Fruit fly (Drosophila melanogaster): ENCODE data around the gene CG42590.

CG42590 gene

DNA sequence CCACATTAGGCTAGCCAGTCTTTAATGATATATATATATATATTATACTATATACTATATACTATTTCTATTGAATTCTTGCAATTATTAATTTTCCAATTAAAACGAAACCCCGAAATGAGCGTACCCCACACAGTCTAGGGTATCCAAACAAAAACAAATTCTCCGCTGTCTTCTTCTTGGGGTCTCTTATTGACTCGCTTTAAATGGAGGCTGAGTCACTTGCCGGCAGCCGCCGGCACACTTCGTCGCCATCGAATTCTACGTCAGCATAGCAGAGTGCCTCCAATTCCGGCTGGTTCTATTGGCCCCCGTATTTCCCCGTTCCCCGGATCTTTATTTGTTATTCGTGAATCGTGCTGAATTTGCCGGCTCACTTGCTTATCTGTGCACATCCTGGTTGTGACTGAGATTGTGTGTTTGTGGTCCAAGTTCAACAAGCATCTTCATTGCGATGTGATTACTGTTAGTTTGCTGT, 25.6 kb upstream of the CG42590 start (continued):
- TF ChIP-seq ind (GFP tag; optimal IDR thresholded peaks at IDR 0.05) (no peak), CG17612 (GFP tag; IDR thresholded peaks at IDR 0.05) (no peak), CG5953 (GFP tag; IDR thresholded peaks at IDR 0.05) (no peak), Sry-β (GFP tag; optimal IDR thresholded peaks at IDR 0.05) (no peak), Ravus (GFP tag; IDR thresholded peaks at IDR 0.05) (no peak), CG3847 (GFP tag; IDR thresholded peaks at IDR 0.05) (no peak), CG11696 (GFP tag; IDR thresholded peaks at IDR 0.05) (no peak), her (GFP tag; optimal IDR thresholded peaks at IDR 0.05) (no peak), CG12769 (tag; optimal IDR thresholded peaks at IDR 0.05) (peak; percentile 26), stc (GFP tag; IDR thresholded peaks at IDR 0.05) (0 out of 2 replicates have a peak, but pooled peaks have one; percentile 26), Drgx (GFP tag; IDR thresholded peaks at IDR 0.05) (no peak), Ada2b (GFP tag; IDR thresholded peaks at IDR 0.05) (no peak), CG13894 (tag; optimal IDR thresholded peaks at IDR 0.05) (peak; percentile 73), Gug (GFP tag; IDR thresholded peaks at IDR 0.05) (no peak), CG11695 (GFP tag; IDR thresholded peaks at IDR 0.05) (peak; percentile 20; the same call in 1 of the 3 replicates), fu2 (GFP tag; optimal IDR thresholded peaks at IDR 0.05) (no peak), slou (GFP tag; optimal IDR thresholded peaks at IDR 0.05) (no peak), Rfx (GFP tag; IDR thresholded peaks at IDR 0.05) (peak; percentile 33; the same call in 1 of the 2 replicates), Neu2 (GFP tag; optimal IDR thresholded peaks at IDR 0.05; ENCODE audit: borderline replicate concordance) (no peak), Eip74EF (GFP tag; optimal IDR thresholded peaks at IDR 0.05) (peak in 1 of 2 experiments; percentile 1), hbn (GFP tag; IDR thresholded peaks at IDR 0.05; ENCODE audit: partially characterized antibody) (no peak), C15 (GFP tag; IDR thresholded peaks at IDR 0.05) (no peak), CG7556 (GFP tag; optimal IDR thresholded peaks at IDR 0.05) (peak; percentile 20), da (GFP tag; optimal IDR thresholded peaks at IDR 0.05) (no peak), HmgD (GFP tag; optimal IDR thresholded peaks at IDR 0.05) (no peak), CG4730 (GFP tag; IDR thresholded peaks at IDR 0.05) (no peak), CG34422 (GFP tag; IDR thresholded peaks at IDR 0.05) (peak; percentile 41; the same call in 1 of the 3 replicates), tin (GFP tag; optimal IDR thresholded peaks at IDR 0.05) (no peak), abd-A (tag; optimal IDR thresholded peaks at IDR 0.05) (peak; percentile 18), HLHmδ (GFP tag; optimal IDR thresholded peaks at IDR 0.05) (no peak), jigr1 (GFP tag; IDR thresholded peaks at IDR 0.05) (no peak), unpg (GFP tag; optimal IDR thresholded peaks at IDR 0.05) (peak; percentile 35), CG6654 (GFP tag; optimal IDR thresholded peaks at IDR 0.05) (no peak), CG9727 (GFP tag; optimal IDR thresholded peaks at IDR 0.05) (peak; percentile 25), Dref (GFP tag; IDR thresholded peaks at IDR 0.05) (no peak), D19B (GFP tag; optimal IDR thresholded peaks at IDR 0.05) (peak; percentile 78), CkIIα-i1 (GFP tag; IDR thresholded peaks at IDR 0.05) (no peak), CG10565 (GFP tag; optimal IDR thresholded peaks at IDR 0.05) (no peak), Gsc (GFP tag; IDR thresholded peaks at IDR 0.05) (no peak)

DNA sequence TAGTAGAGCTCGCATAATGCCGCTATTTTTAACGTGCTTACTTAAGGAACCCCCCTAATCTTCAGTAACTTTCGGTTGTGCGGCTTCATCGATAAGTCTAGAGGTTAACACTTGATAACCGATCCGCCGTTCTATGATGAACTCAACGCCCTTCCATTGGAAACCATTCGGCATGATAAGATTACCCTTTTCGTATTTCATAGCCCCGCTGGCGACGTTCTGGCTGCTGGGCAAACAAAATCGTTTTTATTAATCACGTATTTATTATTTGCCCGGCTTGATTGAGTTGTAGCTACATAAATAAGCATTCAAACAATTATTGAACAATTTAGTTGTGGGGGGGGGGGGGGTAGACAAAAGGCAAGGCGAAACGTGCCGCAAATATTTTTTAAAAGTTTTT, 24.5 kb upstream of the CG42590 start:
- peak; percentile 90 for TF ChIP-seq sd (tag; optimal IDR thresholded peaks at IDR 0.05)
- TF ChIP-seq jing (GFP tag; optimal IDR thresholded peaks at IDR 0.05): no peak
- no peak for TF ChIP-seq amos (GFP tag; IDR thresholded peaks at IDR 0.05; ENCODE audit: partially characterized antibody)
- peak; percentile 22 for TF ChIP-seq Meics (GFP tag; optimal IDR thresholded peaks at IDR 0.05)
- TF ChIP-seq Ets65A (GFP tag): no peak
- TF ChIP-seq bbx (GFP tag; IDR thresholded peaks at IDR 0.05; ENCODE audit: partially characterized antibody): no peak
- no peak for TF ChIP-seq CG7963 (GFP tag; IDR thresholded peaks at IDR 0.05; ENCODE audit: partially characterized antibody)
- TF ChIP-seq CG10147 (GFP tag; optimal IDR thresholded peaks at IDR 0.05): peak; percentile 42
- no peak for TF ChIP-seq ewg (GFP tag; optimal IDR thresholded peaks at IDR 0.05)
- TF ChIP-seq CG7786 (GFP tag; optimal IDR thresholded peaks at IDR 0.05): no peak
- TF ChIP-seq mam (GFP tag; optimal IDR thresholded peaks at IDR 0.05): no peak
- TF ChIP-seq phol (tag; optimal IDR thresholded peaks at IDR 0.05): no peak
- no peak for TF ChIP-seq pb (GFP tag; optimal IDR thresholded peaks at IDR 0.05)
- TF ChIP-seq so (GFP tag; IDR thresholded peaks at IDR 0.05): no peak
- no peak for TF ChIP-seq pfk (GFP tag; optimal IDR thresholded peaks at IDR 0.05)

Data from whole organism, embryonic.